Worm (Caenorhabditis elegans) whole organism, L2 larva: ENCODE results near the gene F11D5.7.

Experiments used
- F13H6.1 ChIP-seq: sonication (generic microtip); optimal IDR thresholded peaks from 2 replicates; lab custom pipeline; 2016; ENCODE audit warnings: missing genetic modification characterization, missing compliant biosample characterization
- R02D3.7 ChIP-seq: fragments of 150-350 bp; optimal IDR thresholded peaks from 2 replicates; lab custom pipeline; 2014; ENCODE audit warnings: missing biosample characterization, missing genetic modification characterization
- Y55F3AM.14 ChIP-seq: fragments of 200-800 bp; sonication (Bioruptor generic); optimal IDR thresholded peaks from 2 replicates; lab custom pipeline; 2018; ENCODE audit warnings: mild to moderate bottlenecking, missing genetic modification characterization, missing compliant biosample characterization
- ZK546.5 ChIP-seq: sonication (generic microtip); optimal IDR thresholded peaks from 2 replicates; lab custom pipeline; 2017; ENCODE audit warnings: missing biosample characterization, missing genetic modification characterization
- alr-1 ChIP-seq: fragments of 150-350 bp; optimal IDR thresholded peaks from 2 replicates; lab custom pipeline; 2014; ENCODE audit warnings: missing biosample characterization, missing genetic modification characterization
- ama-1 ChIP-seq: fragments of 150-350 bp; optimal IDR thresholded peaks from 2 replicates; lab custom pipeline; 2018; ENCODE audit warnings: inconsistent platforms
- blmp-1 ChIP-seq: sonication (generic microtip); optimal IDR thresholded peaks from 2 replicates; lab custom pipeline; 2017; ENCODE audit warnings: missing genetic modification characterization, mild to moderate bottlenecking, missing compliant biosample characterization, antibody characterized with exemption, moderate library complexity; ENCODE audit not compliant: insufficient read depth
- ceh-82 ChIP-seq: fragments of 150-350 bp; optimal IDR thresholded peaks from 2 replicates; lab custom pipeline; 2014; ENCODE audit warnings: missing biosample characterization, missing genetic modification characterization
- crh-2 ChIP-seq: sonication (generic microtip); optimal IDR thresholded peaks from 2 replicates; lab custom pipeline; 2017; ENCODE audit warnings: missing biosample characterization, missing genetic modification characterization
- egl-27 ChIP-seq: sonication (generic microtip); optimal IDR thresholded peaks from 3 replicates; lab custom pipeline; 2017; ENCODE audit warnings: missing biosample characterization, missing genetic modification reagents, missing genetic modification characterization
- elt-1 ChIP-seq: fragments of 150-350 bp; optimal IDR thresholded peaks from 2 replicates; lab custom pipeline; 2014; ENCODE audit warnings: missing biosample characterization, missing genetic modification characterization
- fos-1 ChIP-seq: fragments of 150-350 bp; optimal IDR thresholded peaks from 2 replicates; lab custom pipeline; 2014; ENCODE audit warnings: missing biosample characterization, missing genetic modification characterization
- gmeb-1 ChIP-seq: fragments of 150-350 bp; optimal IDR thresholded peaks from 2 replicates; lab custom pipeline; 2014; ENCODE audit warnings: missing biosample characterization, missing genetic modification characterization
- lin-11 ChIP-seq: fragments of 150-350 bp; sonication (generic microtip); optimal IDR thresholded peaks from 2 replicates; lab custom pipeline; 2014; ENCODE audit warnings: missing biosample characterization, missing genetic modification characterization, inconsistent platforms, mixed read lengths
- lin-13 ChIP-seq: fragments of 150-350 bp; optimal IDR thresholded peaks from 2 replicates; lab custom pipeline; 2014; ENCODE audit warnings: missing biosample characterization, missing genetic modification reagents, missing genetic modification characterization
- lin-39 ChIP-seq: fragments of 150-350 bp; optimal IDR thresholded peaks from 2 replicates; lab custom pipeline; 2014; ENCODE audit warnings: missing biosample characterization, missing genetic modification reagents, missing genetic modification characterization
- mab-5 ChIP-seq: fragments of 150-350 bp; optimal IDR thresholded peaks from 2 replicates; lab custom pipeline; 2014; ENCODE audit warnings: missing biosample characterization, missing genetic modification characterization
- mbf-1 ChIP-seq: sonication (generic microtip); optimal IDR thresholded peaks from 2 replicates; lab custom pipeline; 2017; ENCODE audit warnings: missing biosample characterization, missing genetic modification characterization
- nhr-10 ChIP-seq: sonication (generic microtip); optimal IDR thresholded peaks from 2 replicates; lab custom pipeline; 2017; ENCODE audit warnings: missing biosample characterization, missing genetic modification characterization
- nhr-11 ChIP-seq: fragments of 150-350 bp; optimal IDR thresholded peaks from 2 replicates; lab custom pipeline; 2014; ENCODE audit warnings: missing biosample characterization, missing genetic modification characterization
- nhr-12 ChIP-seq: fragments of 150-350 bp; optimal IDR thresholded peaks from 2 replicates; lab custom pipeline; 2014; ENCODE audit warnings: missing biosample characterization, missing genetic modification characterization
- nhr-129 ChIP-seq: fragments of 150-350 bp; optimal IDR thresholded peaks from 2 replicates; lab custom pipeline; 2014; ENCODE audit warnings: missing biosample characterization, missing genetic modification characterization
- nhr-23 ChIP-seq: fragments of 150-350 bp; optimal IDR thresholded peaks from 2 replicates; lab custom pipeline; 2014; ENCODE audit warnings: missing biosample characterization, missing genetic modification reagents, missing genetic modification characterization
- nhr-237 ChIP-seq: fragments of 150-350 bp; optimal IDR thresholded peaks from 2 replicates; lab custom pipeline; 2014; ENCODE audit warnings: missing biosample characterization, missing genetic modification characterization
- nhr-25 ChIP-seq: fragments of 150-350 bp; sonication (generic microtip); optimal IDR thresholded peaks from 3 replicates; lab custom pipeline; 2014; ENCODE audit warnings: missing biosample characterization, missing genetic modification characterization
- nhr-6 ChIP-seq: fragments of 150-350 bp; optimal IDR thresholded peaks from 2 replicates; lab custom pipeline; 2014; ENCODE audit warnings: missing biosample characterization, missing genetic modification characterization
- nhr-77 ChIP-seq: fragments of 150-350 bp; optimal IDR thresholded peaks from 2 replicates; lab custom pipeline; 2014; ENCODE audit warnings: missing biosample characterization, missing genetic modification characterization
- sem-4 ChIP-seq: fragments of 150-350 bp; optimal IDR thresholded peaks from 2 replicates; lab custom pipeline; 2014; ENCODE audit warnings: missing biosample characterization, missing genetic modification reagents, missing genetic modification characterization
- skn-1 ChIP-seq: sonication (generic microtip); optimal IDR thresholded peaks from 2 replicates; lab custom pipeline; 2017; ENCODE audit warnings: missing biosample characterization, missing genetic modification characterization
- sma-3 ChIP-seq: sonication (generic microtip); optimal IDR thresholded peaks from 2 replicates; lab custom pipeline; 2016; ENCODE audit warnings: missing genetic modification reagents, missing genetic modification characterization, missing compliant biosample characterization
- sma-9 ChIP-seq, 2 experiments: fragments of 150-350 bp in 1 of 2; sonication (generic microtip) in 1 of 2; optimal IDR thresholded peaks; 2 replicates each; lab custom pipeline; 2014 to 2016; ENCODE audit warnings: missing genetic modification characterization in 2 of 2, mild to moderate bottlenecking in 1 of 2, missing biosample characterization in 1 of 2, missing compliant biosample characterization in 1 of 2, missing genetic modification reagents in 1 of 2, moderate library complexity in 1 of 2
- snpc-4 ChIP-seq: fragments of 150-350 bp; optimal IDR thresholded peaks from 2 replicates; lab custom pipeline; 2014; ENCODE audit warnings: missing biosample characterization, missing genetic modification characterization
- unc-39 ChIP-seq: fragments of 150-350 bp; optimal IDR thresholded peaks from 2 replicates; lab custom pipeline; 2014; ENCODE audit warnings: missing biosample characterization, missing genetic modification characterization
- zag-1 ChIP-seq: fragments of 150-350 bp; optimal IDR thresholded peaks from 2 replicates; lab custom pipeline; 2014; ENCODE audit warnings: missing biosample characterization, missing genetic modification characterization
- ztf-11 ChIP-seq: sonication (generic microtip); optimal IDR thresholded peaks from 2 replicates; lab custom pipeline; 2017; ENCODE audit warnings: missing biosample characterization, missing genetic modification characterization

F11D5.7 gene

ce11 chrX:3282306-3282705 is 21.9 kb upstream of the F11D5.7 start, which contains the start of gene K09C4.5:
Gene K09C4.5 (plus strand): TSS chrX:3282631.
- TF ChIP-seq fos-1 (tag; lab: Kevin White, UChicago), result peak; percentile 17
- TF ChIP-seq ZK546.5 (tag; lab: Kevin White, UChicago), result no peak

- peak; percentile 13 for TF ChIP-seq F13H6.1
- TF ChIP-seq nhr-129 (tag; lab: Kevin White, UChicago), result no peak
- peak; percentile 36 for TF ChIP-seq sma-9 (GFP tag; optimal IDR thresholded peaks at IDR 0.05; lab: Kevin White, UChicago)
- no peak for TF ChIP-seq sma-9 (tag; optimal IDR thresholded peaks at IDR 0.05; lab: Kevin White, UChicago)
- peak; percentile 47 for TF ChIP-seq fos-1 (tag; lab: Kevin White, UChicago)
These were observed 21.0 kb upstream of the F11D5.7 start for ce11 chrX:3283189-3283588.

- TF ChIP-seq nhr-237 (no peak), nhr-23 (tag; lab: Kevin White, UChicago) (no peak), nhr-6 (tag; lab: Kevin White, UChicago) (no peak), ama-1 (lab: Kevin White, UChicago) (no peak), sma-9 (GFP tag; optimal IDR thresholded peaks at IDR 0.05; lab: Kevin White, UChicago) (no peak), sma-9 (tag; optimal IDR thresholded peaks at IDR 0.05; lab: Kevin White, UChicago) (no peak), gmeb-1 (no peak), ZK546.5 (tag; lab: Kevin White, UChicago) (no peak), lin-13 (GFP tag; lab: Kevin White, UChicago) (no peak), blmp-1 (tag; lab: Kevin White, UChicago) (no peak), elt-1 (no peak), ceh-82 (tag; lab: Kevin White, UChicago) (no peak), nhr-10 (tag; lab: Kevin White, UChicago) (no peak), R02D3.7 (tag; lab: Kevin White, UChicago) (no peak), nhr-12 (tag; lab: Kevin White, UChicago) (no peak)
These were observed 19.2 kb upstream of the F11D5.7 start for ce11 chrX:3284967-3285366.

ce11 chrX:3285448-3285847 is 18.7 kb upstream of the F11D5.7 start:
- no peak for TF ChIP-seq lin-11
- peak; percentile 5 for TF ChIP-seq F13H6.1
- TF ChIP-seq snpc-4, result no peak
- TF ChIP-seq nhr-77 (tag; lab: Kevin White, UChicago), result no peak
- TF ChIP-seq ztf-11 (tag; lab: Kevin White, UChicago), result no peak
- TF ChIP-seq Y55F3AM.14, result no peak
- TF ChIP-seq mbf-1, result no peak
- no peak for TF ChIP-seq sem-4 (tag; lab: Kevin White, UChicago)
- TF ChIP-seq fos-1 (tag; lab: Kevin White, UChicago), result peak; percentile 80
- peak; percentile 17 for TF ChIP-seq gmeb-1
- no peak for TF ChIP-seq nhr-237
- TF ChIP-seq ZK546.5 (tag; lab: Kevin White, UChicago), result no peak
- TF ChIP-seq nhr-11 (tag; lab: Kevin White, UChicago), result no peak
- no peak for TF ChIP-seq nhr-12 (tag; lab: Kevin White, UChicago)
- no peak for TF ChIP-seq unc-39 (tag; lab: Kevin White, UChicago)
- TF ChIP-seq sma-9 (GFP tag; optimal IDR thresholded peaks at IDR 0.05; lab: Kevin White, UChicago), result peak; percentile 81
- no peak for TF ChIP-seq sma-9 (tag; optimal IDR thresholded peaks at IDR 0.05; lab: Kevin White, UChicago)
- no peak for TF ChIP-seq nhr-10 (tag; lab: Kevin White, UChicago)
- peak; percentile 44 for TF ChIP-seq crh-2 (tag; lab: Kevin White, UChicago)
- TF ChIP-seq zag-1 (tag; lab: Kevin White, UChicago), result no peak
- TF ChIP-seq, all 48 proteins: peak for 5

- TF ChIP-seq egl-27 (tag; lab: Kevin White, UChicago) (no peak), nhr-129 (tag; lab: Kevin White, UChicago) (no peak), ZK546.5 (tag; lab: Kevin White, UChicago) (no peak), sma-3 (no peak), blmp-1 (tag; lab: Kevin White, UChicago) (no peak), lin-11 (no peak), lin-39 (no peak), skn-1 (tag; lab: Kevin White, UChicago) (no peak), lin-13 (GFP tag; lab: Kevin White, UChicago) (no peak), unc-39 (tag; lab: Kevin White, UChicago) (no peak), nhr-25 (tag; lab: Kevin White, UChicago) (no peak), sem-4 (tag; lab: Kevin White, UChicago) (no peak), nhr-10 (tag; lab: Kevin White, UChicago) (no peak), nhr-6 (tag; lab: Kevin White, UChicago) (no peak), alr-1 (tag; lab: Kevin White, UChicago) (no peak), mab-5 (tag; lab: Kevin White, UChicago) (no peak), fos-1 (tag; lab: Kevin White, UChicago) (no peak), sma-9 (GFP tag; optimal IDR thresholded peaks at IDR 0.05; lab: Kevin White, UChicago) (no peak), sma-9 (tag; optimal IDR thresholded peaks at IDR 0.05; lab: Kevin White, UChicago) (no peak)
These were observed 15.0 kb upstream of the F11D5.7 start, which contains the start of gene K09C4.4 for ce11 chrX:3289183-3289582. Gene K09C4.4 (plus strand): TSS chrX:3289483.
